Worm (Caenorhabditis elegans) whole organism, dauer: Measurements from ENCODE around the gene T24E12.1.

ENCODE experiments used
- unc-62 ChIP-seq: sonication (generic microtip); optimal IDR thresholded peaks from 2 replicates; lab custom pipeline; 2017; ENCODE audit warnings: missing biosample characterization, missing genetic modification reagents, missing genetic modification characterization

The T24E12.1 gene

DNA sequence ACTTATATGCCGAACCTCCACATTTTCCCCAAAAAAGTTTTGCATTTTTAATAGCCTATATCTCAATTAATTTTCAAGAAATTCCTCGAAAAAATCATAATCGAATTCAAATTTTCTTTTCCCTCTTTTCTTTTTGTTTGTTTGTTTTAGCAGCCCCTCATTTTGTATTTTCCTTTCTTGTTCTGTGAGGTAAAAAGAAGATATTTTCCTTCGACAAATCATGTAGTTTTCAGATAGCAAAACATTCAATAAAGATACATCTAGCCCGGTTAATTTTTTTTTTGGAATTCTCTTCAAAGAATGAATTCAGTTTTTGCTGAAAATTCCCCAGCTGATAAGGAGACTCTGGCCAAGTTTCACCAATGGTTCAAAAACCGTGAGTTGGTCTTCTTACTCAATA lies 9.6 kb upstream of the T24E12.1 start, which contains the start of gene T24E12.3:
Gene T24E12.3, plus strand, starts transcription at position 301 of the 400 bp plus-strand sequence.
- TF ChIP-seq unc-62 (GFP tag; lab: Kevin White, UChicago): no peak

DNA sequence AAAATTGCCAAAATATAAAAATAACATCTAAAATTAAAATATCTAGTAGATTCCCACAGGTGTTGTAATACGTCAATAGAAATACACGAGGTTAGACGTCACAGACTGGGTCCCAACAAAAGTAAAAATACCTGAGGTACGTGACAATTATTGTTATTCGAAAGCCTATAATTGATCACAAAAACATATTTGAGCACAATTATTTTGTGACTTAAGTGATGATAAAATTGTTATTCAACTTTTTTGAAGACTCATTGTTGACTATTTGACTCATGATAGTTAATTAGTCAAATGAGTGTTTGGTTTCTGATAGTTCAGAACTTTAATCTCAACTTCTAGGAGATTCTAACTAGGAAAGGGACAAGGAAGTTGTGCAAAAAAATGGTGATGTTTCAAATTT lies 7.6 kb upstream of the T24E12.1 start:
- no peak for TF ChIP-seq unc-62 (GFP tag; lab: Kevin White, UChicago)

DNA sequence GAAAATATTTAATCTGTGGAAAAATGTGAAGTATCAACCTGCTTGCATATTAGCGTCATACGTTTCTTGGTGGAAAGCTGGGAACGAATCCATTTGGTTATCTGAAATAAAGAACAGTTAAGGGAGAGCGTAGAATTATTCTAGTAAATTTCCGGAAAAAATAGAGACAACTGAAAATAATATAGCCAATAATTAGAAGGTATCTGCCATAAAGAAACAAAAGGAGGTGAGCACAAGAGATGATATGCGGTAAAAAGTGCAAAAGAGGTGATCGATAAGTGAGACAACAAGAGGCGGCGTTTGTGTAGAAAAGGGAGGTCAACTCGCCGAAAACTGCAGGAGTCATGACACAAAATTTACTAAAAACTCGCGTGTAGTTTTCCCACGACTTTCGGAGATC lies 5.9 kb upstream of the T24E12.1 start, which contains the start of gene T24E12.11:
Gene T24E12.11, minus strand, starts transcription at position 101 of the 400 bp plus-strand sequence.
- no peak for TF ChIP-seq unc-62 (GFP tag; lab: Kevin White, UChicago)

DNA sequence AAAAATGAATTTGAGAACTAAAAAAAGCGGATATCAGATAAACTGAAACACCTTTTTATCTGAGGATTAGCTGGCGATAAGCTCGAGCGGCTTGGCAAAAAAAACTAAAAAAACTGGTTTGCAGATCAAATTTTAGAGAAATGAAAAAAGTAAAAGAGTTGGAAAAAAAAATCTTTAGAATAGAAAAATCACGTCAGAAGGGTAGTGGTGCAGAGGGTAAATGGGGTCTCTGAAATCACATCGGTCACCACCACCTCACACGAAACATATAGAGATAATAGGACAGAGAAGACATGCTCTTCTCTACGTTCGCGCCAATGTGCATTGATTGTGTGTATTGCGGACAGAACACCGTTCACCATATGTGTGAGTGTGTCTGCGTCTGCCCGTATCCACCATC lies 4.1 kb upstream of the T24E12.1 start:
- TF ChIP-seq unc-62 (GFP tag; lab: Kevin White, UChicago): no peak

DNA sequence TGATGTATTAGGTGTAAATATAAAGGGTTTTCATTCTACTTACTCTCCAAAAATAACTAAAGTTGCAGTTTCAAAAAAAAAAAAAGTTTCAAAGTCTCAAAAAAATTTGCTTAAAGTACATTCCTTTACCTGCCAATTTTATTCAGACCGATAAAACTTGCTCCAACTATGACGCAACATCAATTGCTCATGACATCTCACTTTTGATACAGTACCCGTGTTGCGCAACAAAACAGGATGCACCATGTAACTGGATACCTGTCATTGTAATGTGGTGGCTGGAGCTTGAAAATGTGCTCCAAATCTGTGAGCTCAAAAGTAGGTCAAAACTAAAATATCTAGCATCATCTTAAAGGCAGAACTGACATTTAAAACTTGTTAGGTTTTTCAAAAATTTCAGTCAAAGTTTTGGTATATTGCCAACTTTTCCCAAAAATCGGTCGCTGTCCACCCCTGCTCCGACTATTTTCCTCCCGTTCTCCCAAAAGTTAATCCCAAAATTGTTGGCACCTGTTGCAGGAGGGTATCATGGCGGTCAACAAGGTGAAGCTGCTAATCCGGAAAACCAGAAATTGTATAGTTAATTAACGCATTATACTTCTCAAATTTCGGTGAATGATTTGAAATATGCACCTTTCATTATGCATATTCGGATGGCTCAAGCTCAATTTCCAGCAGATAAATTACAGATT lies 2.9 kb upstream of the T24E12.1 start, which contains the start of gene T24E12.2:
Gene T24E12.2, plus strand, starts transcription at position 642 of the 692 bp plus-strand sequence.
- TF ChIP-seq unc-62 (GFP tag; lab: Kevin White, UChicago): no peak

DNA sequence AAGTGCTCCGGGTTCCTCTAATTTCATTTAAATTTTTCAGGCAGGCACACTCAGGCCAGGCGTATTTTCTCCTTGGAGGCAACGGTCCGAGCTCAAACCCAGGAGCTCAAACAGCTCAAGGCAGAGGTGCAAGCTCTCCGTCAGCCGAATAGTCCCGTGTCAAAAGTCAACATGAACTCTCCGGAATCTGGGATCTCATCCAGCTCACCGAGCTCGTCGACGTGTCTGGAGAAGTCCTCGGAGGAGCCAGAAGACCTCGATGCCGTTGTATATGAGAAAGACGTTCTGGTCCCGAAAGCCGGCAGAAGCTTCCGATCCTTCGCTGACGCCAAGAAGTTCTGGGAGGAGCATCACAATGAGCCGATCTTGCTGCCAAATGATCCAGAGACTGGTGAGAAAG lies 399 bp downstream of the T24E12.1 start:
- TF ChIP-seq unc-62 (GFP tag; lab: Kevin White, UChicago): no peak

DNA sequence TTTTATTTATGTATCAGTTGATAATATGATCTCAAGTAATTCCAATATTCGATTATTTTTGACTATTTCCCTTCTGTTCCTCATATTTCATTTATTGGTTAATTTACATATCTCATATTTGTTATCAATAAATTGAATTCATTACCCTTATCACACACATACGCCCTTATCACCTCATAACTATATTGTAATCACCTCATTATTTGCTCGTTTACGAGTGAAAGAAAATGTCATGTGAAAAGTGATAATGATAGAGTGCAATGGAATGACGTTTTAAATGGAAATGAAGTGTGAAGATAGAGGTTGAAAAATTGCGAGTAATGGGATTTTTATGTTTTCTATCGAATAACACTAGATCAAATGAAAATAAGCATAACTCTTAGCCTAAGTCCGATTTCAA lies 1.2 kb downstream of the T24E12.1 start:
- no peak for TF ChIP-seq unc-62 (GFP tag; lab: Kevin White, UChicago)

DNA sequence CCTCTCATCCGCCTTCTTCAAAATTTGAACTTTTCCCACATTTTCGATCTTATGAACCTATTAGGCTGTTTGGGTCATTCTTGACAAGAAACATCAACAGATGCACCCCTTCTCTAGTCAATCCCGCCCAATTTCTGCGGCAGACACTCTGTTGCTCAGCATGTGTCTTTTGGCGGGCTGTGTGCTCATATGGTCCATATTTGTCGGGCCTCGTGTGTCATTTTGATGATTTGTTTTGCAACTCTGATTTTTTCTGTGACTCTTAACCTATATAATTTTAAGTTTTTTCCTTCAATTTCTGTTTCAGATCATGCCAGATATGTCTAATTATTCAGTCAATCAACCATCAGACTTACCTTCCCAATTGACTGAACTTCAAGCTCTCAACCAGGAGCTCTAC lies 1.8 kb downstream of the T24E12.1 start, which contains the start of gene T24E12.13:
Gene T24E12.13, plus strand, starts transcription at position 301 of the 400 bp plus-strand sequence.
- no peak for TF ChIP-seq unc-62 (GFP tag; lab: Kevin White, UChicago)

DNA sequence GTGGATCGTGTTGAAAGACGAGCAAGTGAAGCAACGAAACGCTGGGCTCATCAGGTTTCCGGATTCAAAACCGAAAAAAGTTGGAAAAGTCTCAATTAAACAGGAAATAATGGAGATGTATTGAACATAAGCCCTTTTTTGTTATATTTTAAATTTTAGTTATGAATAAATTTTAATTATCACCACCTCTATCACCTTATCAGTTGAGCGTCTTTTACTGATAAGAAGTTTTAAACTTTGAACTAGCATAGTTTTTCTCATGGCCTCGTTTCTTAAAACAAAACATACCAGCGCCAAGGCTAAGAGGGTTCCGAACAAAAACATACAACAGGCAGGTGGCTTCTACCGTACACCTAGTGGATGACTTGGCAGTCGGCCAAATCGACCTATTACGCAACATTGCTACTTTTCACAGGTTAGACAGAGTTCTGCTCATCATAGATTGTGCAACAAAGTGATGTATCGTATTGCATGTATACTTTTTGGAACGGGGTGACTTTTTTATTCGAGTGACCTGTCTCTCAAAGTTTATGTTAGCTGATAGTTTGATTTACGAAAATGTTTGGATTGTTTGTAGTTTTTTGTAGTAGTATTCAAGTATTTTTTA lies 3.1 kb downstream of the T24E12.1 start:
- no peak for TF ChIP-seq unc-62 (GFP tag; lab: Kevin White, UChicago)

DNA sequence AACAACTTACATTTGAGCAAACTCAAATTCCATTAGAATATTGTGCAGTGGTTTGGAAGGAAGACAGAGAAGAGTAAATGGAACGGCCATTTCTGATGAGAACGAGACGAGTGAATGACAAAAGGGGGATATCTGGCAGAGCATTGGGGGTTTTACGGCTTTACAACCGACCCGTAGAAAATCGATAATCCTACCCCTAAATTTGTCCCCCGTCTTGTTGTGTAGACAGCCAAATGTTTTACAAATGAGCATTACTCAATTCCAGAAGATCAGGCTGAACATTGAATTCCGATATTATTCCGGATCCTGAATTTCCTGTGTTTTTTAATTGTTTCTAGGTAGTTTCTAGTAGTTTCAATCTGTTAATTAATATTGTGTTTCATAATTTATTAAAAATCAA lies 8.0 kb downstream of the T24E12.1 start, which contains the start of gene fbxb-99:
Gene fbxb-99, minus strand, starts transcription at position 101 of the 400 bp plus-strand sequence.
- no peak for TF ChIP-seq unc-62 (GFP tag; lab: Kevin White, UChicago)

DNA sequence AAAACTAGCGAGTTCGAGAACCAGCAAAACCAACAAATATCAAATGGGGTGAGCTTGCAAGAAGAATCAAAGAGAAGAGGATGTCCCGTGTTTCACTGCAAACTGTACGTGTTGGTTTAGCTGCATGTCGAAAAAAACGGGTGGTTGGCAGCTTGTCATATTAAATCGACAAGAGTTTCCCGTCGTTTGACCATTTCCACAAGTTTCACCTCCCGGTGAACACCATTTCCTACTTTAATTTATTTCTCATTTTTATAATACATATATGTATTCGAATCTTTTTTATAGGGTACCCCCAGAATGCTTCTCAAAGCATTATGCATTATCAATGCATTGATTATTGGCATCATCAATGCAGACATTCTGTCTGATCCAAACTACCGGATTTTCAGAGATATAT lies 10.0 kb downstream of the T24E12.1 start, which contains the start of gene Y8A9A.2:
Gene Y8A9A.2, plus strand, starts transcription at position 301 of the 400 bp plus-strand sequence.
- TF ChIP-seq unc-62 (GFP tag; lab: Kevin White, UChicago): no peak

DNA sequence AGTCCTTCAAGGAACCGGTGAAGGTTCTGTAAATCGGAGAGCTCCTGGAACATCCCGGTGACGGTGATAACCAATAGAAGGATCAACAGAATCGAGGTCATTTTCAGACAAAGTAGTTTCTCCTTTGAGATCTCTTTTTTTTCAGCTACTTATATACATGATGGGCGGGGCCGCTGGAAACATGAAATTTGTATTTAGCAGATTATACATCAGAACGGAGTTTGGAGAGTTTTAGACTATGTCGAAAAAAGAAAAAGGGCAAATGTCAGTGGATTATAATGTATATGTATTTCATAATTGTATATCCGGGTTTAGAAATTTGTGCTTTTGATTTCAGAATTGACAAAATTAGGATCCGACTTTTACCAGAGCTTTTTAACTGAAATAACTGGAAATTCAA lies 17.9 kb downstream of the T24E12.1 start, which contains the start of gene ins-32:
Gene ins-32, minus strand, starts transcription at position 101 of the 400 bp plus-strand sequence.
- TF ChIP-seq unc-62 (GFP tag; lab: Kevin White, UChicago): no peak

DNA sequence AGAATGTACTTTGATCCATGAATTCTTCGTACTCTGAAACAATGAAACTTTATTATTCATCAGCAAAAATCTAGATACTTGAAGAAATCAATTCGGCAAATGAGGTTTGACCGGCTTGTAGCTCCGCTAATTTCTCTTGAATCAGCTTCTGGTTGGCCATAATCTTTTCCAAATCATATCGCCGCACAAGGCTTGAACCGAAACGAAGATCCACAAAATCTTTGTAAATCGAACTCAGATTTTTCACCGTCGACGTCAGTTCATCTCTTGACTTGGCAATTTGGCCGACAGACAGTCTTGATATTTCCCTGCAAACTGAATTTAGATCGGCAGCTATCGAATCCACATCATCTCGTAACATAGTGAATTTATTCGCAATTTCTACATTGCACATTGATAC lies 20.2 kb downstream of the T24E12.1 start:
- TF ChIP-seq unc-62 (GFP tag; lab: Kevin White, UChicago): no peak

DNA sequence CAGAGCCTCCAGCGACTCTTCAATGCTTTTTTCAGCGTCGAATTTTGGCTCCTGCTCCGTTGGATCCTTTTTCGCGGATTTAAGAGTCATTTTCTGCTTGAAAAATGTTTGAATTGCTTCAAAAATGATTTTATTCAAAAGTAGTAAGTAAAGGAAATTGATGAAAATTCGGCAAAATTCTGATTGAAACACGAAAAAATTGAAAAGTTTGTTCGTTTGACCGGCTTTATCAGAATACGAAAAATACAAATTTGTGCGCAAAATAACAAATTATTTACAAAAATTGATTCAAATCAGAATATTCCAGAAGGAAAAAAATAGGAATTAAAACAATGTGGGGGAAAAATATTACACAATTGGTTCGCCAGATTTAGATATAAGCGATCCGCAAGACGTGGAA lies 21.6 kb downstream of the T24E12.1 start, which contains the start of gene F54D10.4:
Gene F54D10.4, minus strand, starts transcription at position 101 of the 400 bp plus-strand sequence.
- no peak for TF ChIP-seq unc-62 (GFP tag; lab: Kevin White, UChicago)

DNA sequence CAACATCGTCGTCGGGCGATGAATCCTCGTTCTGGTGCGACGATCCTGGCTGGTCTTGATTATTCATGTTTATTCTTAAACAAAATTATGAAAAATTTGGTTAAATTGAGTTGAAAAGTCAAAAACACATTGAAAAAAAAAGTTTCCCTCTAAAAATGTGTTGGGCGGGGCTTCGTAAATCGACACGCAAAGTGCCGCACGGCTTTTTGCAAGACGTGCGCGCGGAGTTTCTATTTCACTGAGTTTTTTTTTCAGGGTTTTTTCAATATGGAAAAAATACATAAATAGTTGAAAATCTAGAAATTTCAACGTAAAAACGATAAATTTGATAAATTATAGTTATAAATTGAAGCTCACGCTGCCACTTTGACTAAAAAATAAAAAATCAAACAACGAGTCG lies 22.7 kb downstream of the T24E12.1 start, which contains the start of gene F54D10.5:
Gene F54D10.5, minus strand, starts transcription at position 74 of the 400 bp plus-strand sequence.
- TF ChIP-seq unc-62 (GFP tag; lab: Kevin White, UChicago): no peak

DNA sequence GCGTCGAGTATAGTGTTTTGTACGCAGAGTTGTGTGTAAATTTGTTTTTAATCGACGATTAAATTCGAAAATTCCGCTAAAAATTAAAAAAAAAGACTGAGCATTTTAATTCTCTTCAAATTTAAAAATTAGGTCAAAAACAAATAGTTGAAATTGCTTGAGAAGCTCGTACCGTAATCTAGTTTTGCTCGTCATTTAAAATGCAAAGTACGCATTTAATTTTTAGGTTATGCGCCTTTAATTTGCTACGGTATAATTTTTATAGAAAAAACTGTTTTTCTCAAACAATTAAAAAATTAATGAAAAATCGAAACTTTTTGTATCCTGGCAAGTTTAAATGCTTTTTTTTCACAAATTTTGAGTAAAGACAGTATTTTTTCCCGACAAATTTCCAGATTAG lies 23.3 kb downstream of the T24E12.1 start:
- no peak for TF ChIP-seq unc-62 (GFP tag; lab: Kevin White, UChicago)
